Worm (Caenorhabditis elegans): ENCODE data around the gene C28H8.7.
A peak's percentile ranks its signal among the peaks of the same experiment; 100 is the strongest.

Gene C28H8.7

ce11 chrIII:5882823-5883222, 4.0 kb downstream of the C28H8.7 start, which contains the start of gene F01F1.14:
Gene F01F1.14, minus strand, starts transcription at chrIII:5882923.
- no peak for TF ChIP-seq ceh-18 (tag; optimal IDR thresholded peaks at IDR 0.05)
- no peak for TF ChIP-seq tbx-7 (tag; optimal IDR thresholded peaks at IDR 0.05)
- TF ChIP-seq pax-1 (tag; optimal IDR thresholded peaks at IDR 0.05) = no peak
- TF ChIP-seq ceh-24 (tag; optimal IDR thresholded peaks at IDR 0.05) = no peak
- TF ChIP-seq che-1 (tag; optimal IDR thresholded peaks at IDR 0.05) = no peak
- no peak for TF ChIP-seq pha-4 (tag; optimal IDR thresholded peaks at IDR 0.05)
- TF ChIP-seq gmeb-2 (tag; optimal IDR thresholded peaks at IDR 0.05) = no peak
- TF ChIP-seq ceh-22 (tag; optimal IDR thresholded peaks at IDR 0.05) = no peak
- TF ChIP-seq pag-3 (tag; optimal IDR thresholded peaks at IDR 0.05; ENCODE audit: borderline replicate concordance) = no peak
- TF ChIP-seq mec-3 (tag; optimal IDR thresholded peaks at IDR 0.05; ENCODE audit: borderline replicate concordance) = no peak
- TF ChIP-seq ceh-9 (tag; optimal IDR thresholded peaks at IDR 0.05) = no peak
- no peak for TF ChIP-seq odd-2 (tag; optimal IDR thresholded peaks at IDR 0.05)
- TF ChIP-seq ceh-48 (tag; optimal IDR thresholded peaks at IDR 0.05) = no peak
- no peak for TF ChIP-seq lim-6 (tag; optimal IDR thresholded peaks at IDR 0.05)
- no peak for TF ChIP-seq ahr-1 (tag; optimal IDR thresholded peaks at IDR 0.05)
- TF ChIP-seq syd-9 (tag; optimal IDR thresholded peaks at IDR 0.05) = no peak
- TF ChIP-seq C08G9.2 (tag; optimal IDR thresholded peaks at IDR 0.05) = no peak
- TF ChIP-seq ceh-14 (tag; optimal IDR thresholded peaks at IDR 0.05) = no peak

ce11 chrIII:5882284-5882683, 4.5 kb downstream of the C28H8.7 start:
- TF ChIP-seq pax-1 (tag; optimal IDR thresholded peaks at IDR 0.05) (no peak), ama-1 (optimal IDR thresholded peaks at IDR 0.05) (peak; percentile 0)

ce11 chrIII:5879291-5879968, 7.4 kb downstream of the C28H8.7 start, which contains the start of gene hpo-10:
Gene hpo-10, plus strand, starts transcription at chrIII:5879489.
- TF ChIP-seq C38D4.7 (GFP tag; optimal IDR thresholded peaks at IDR 0.05) (no peak), ref-2 (tag; optimal IDR thresholded peaks at IDR 0.05) (no peak), unc-42 (tag; optimal IDR thresholded peaks at IDR 0.05) (no peak), elt-2 (tag; optimal IDR thresholded peaks at IDR 0.05) (no peak), nfya-1 (tag; optimal IDR thresholded peaks at IDR 0.05) (peak; percentile 18), zip-5 (tag; optimal IDR thresholded peaks at IDR 0.05) (no peak), ttx-3 (tag; optimal IDR thresholded peaks at IDR 0.05) (no peak), ceh-31 (tag; optimal IDR thresholded peaks at IDR 0.05) (peak; percentile 13), lin-11 (tag; optimal IDR thresholded peaks at IDR 0.05) (no peak), ceh-48 (tag; optimal IDR thresholded peaks at IDR 0.05) (peak; percentile 93)

- TF ChIP-seq nhr-11 (tag; optimal IDR thresholded peaks at IDR 0.05) (no peak), lim-6 (tag; optimal IDR thresholded peaks at IDR 0.05) (no peak), ama-1 (optimal IDR thresholded peaks at IDR 0.05) (no peak), ceh-14 (tag; optimal IDR thresholded peaks at IDR 0.05) (no peak), ceh-24 (tag; optimal IDR thresholded peaks at IDR 0.05) (no peak), hlh-6 (tag; optimal IDR thresholded peaks at IDR 0.05) (no peak), ceh-45 (GFP tag; IDR thresholded peaks at IDR 0.05) (no peak), unc-86 (tag; optimal IDR thresholded peaks at IDR 0.05) (no peak), fkh-6 (tag; optimal IDR thresholded peaks at IDR 0.05) (no peak), ref-2 (tag; optimal IDR thresholded peaks at IDR 0.05) (no peak), ahr-1 (tag; optimal IDR thresholded peaks at IDR 0.05) (no peak), dmd-4 (tag; optimal IDR thresholded peaks at IDR 0.05; ENCODE audit: borderline replicate concordance) (no peak), pros-1 (tag; optimal IDR thresholded peaks at IDR 0.05) (no peak), F13H6.1 (tag; optimal IDR thresholded peaks at IDR 0.05) (no peak), pha-4 (tag; optimal IDR thresholded peaks at IDR 0.05) (no peak)
Observed at ce11 chrIII:5878215-5878614, 8.6 kb downstream of the C28H8.7 start, which contains the start of the genes mig-21 and F01F1.2. Gene mig-21, minus strand, starts transcription at chrIII:5878380. Gene F01F1.2, plus strand, starts transcription at chrIII:5878554.
